Fruit fly (Drosophila melanogaster) whole organism, embryonic: ENCODE data around the gene Eig71Ei.

Experiments used
- Blimp-1 ChIP-seq: fragments of 200-800 bp; sonication (Bioruptor generic); optimal IDR thresholded peaks from 3 replicates; lab custom pipeline; 2018; ENCODE audit warnings: missing biosample characterization, missing genetic modification characterization, mild to moderate bottlenecking, moderate library complexity, missing genetic modification reagents
- CG10147 ChIP-seq: fragments of 200-800 bp; sonication (Bioruptor generic); optimal IDR thresholded peaks from 2 replicates; lab custom pipeline; 2019; ENCODE audit warnings: missing biosample characterization, mild to moderate bottlenecking, missing genetic modification characterization, moderate library complexity
- CG12744 ChIP-seq: fragments of 200-800 bp; sonication (Bioruptor generic); optimal IDR thresholded peaks from 2 replicates; lab custom pipeline; 2016; ENCODE audit warnings: missing biosample characterization, missing genetic modification characterization
- CG14965 ChIP-seq: fragments of 200-800 bp; sonication (Bioruptor generic); optimal IDR thresholded peaks from 2 replicates; lab custom pipeline; 2016; ENCODE audit warnings: missing biosample characterization, missing genetic modification characterization, borderline replicate concordance
- CG15479 ChIP-seq: fragments of 200-800 bp; sonication (Bioruptor generic); optimal IDR thresholded peaks from 3 replicates; lab custom pipeline; 2019; ENCODE audit warnings: missing biosample characterization, mild to moderate bottlenecking, missing genetic modification characterization, moderate library complexity
- CG16813 ChIP-seq: fragments of 200-800 bp; sonication (Bioruptor generic); IDR thresholded peaks from 3 replicates; pipeline ENCODE4 v1.3.6; 2022; ENCODE audit warnings: missing biosample characterization, missing genetic modification characterization; ENCODE audit not compliant: partially characterized antibody
- CG17829 ChIP-seq: fragments of 200-800 bp; optimal IDR thresholded peaks from 2 replicates; lab custom pipeline; 2019; ENCODE audit warnings: missing biosample characterization, mild to moderate bottlenecking, missing genetic modification characterization, moderate library complexity
- CG3281 ChIP-seq: fragments of 200-800 bp; sonication (Bioruptor generic); optimal IDR thresholded peaks from 3 replicates; lab custom pipeline; 2017; ENCODE audit warnings: missing biosample characterization, mild to moderate bottlenecking, missing genetic modification characterization
- CG42726 ChIP-seq: fragments of 200-800 bp; sonication (Bioruptor generic); IDR thresholded peaks from 2 replicates; pipeline ENCODE4 v1.3.6; 2022; ENCODE audit warnings: missing biosample characterization, missing genetic modification characterization; ENCODE audit not compliant: partially characterized antibody
- CG6654 ChIP-seq: fragments of 200-800 bp; sonication (Bioruptor generic); optimal IDR thresholded peaks from 2 replicates; lab custom pipeline; 2017; ENCODE audit warnings: missing biosample characterization, mild to moderate bottlenecking, missing genetic modification characterization
- CG7357 ChIP-seq: fragments of 200-800 bp; sonication (Bioruptor generic); IDR thresholded peaks from 3 replicates; pipeline ENCODE4 v1.3.6; 2022; ENCODE audit warnings: missing biosample characterization, missing genetic modification characterization
- CG7556 ChIP-seq: fragments of 200-800 bp; sonication (Bioruptor generic); optimal IDR thresholded peaks from 2 replicates; lab custom pipeline; 2017; ENCODE audit warnings: missing biosample characterization, mild to moderate bottlenecking, missing genetic modification characterization
- CG8290 ChIP-seq, 3 experiments: fragments of 200-800 bp; sonication (Bioruptor generic); optimal IDR thresholded peaks; 2 replicates each; lab custom pipeline; 2016 to 2019; ENCODE audit warnings: missing biosample characterization in 3 of 3, missing genetic modification characterization in 3 of 3, mild to moderate bottlenecking in 2 of 3, moderate library complexity in 1 of 3
- CHES-1-like ChIP-seq: fragments of 200-800 bp; sonication (Bioruptor generic); optimal IDR thresholded peaks from 2 replicates; lab custom pipeline; 2016; ENCODE audit warnings: missing biosample characterization, missing genetic modification characterization
- Camta ChIP-seq: fragments of 200-800 bp; sonication (Bioruptor generic); optimal IDR thresholded peaks from 2 replicates; lab custom pipeline; 2016; ENCODE audit warnings: missing biosample characterization, missing genetic modification characterization
- D ChIP-seq, 2 experiments: fragments of 200-800 bp in 1 of 2; fragments of >200 bp in 1 of 2; sonication (Bioruptor generic) in 1 of 2; optimal IDR thresholded peaks; 2 replicates in 1 of 2; 3 replicates in 1 of 2; lab custom pipeline; 2017; ENCODE audit warnings: mild to moderate bottlenecking in 1 of 2, missing biosample characterization in 1 of 2, missing genetic modification characterization in 1 of 2, missing genetic modification reagents in 1 of 2
- Dip3 ChIP-seq: fragments of 200-800 bp; sonication (Bioruptor generic); optimal IDR thresholded peaks from 3 replicates; lab custom pipeline; 2016; ENCODE audit warnings: missing biosample characterization, missing genetic modification characterization
- Ets65A ChIP-seq: fragments of 200-800 bp; sonication (Bioruptor generic); peaks from one replicate; lab custom pipeline; 2016; ENCODE audit warnings: missing biosample characterization, missing genetic modification characterization
- H15 ChIP-seq: fragments of 200-800 bp; sonication (Bioruptor generic); IDR thresholded peaks from 3 replicates; pipeline ENCODE4 v1.3.6; 2022; ENCODE audit warnings: missing biosample characterization, missing genetic modification characterization
- MTF-1 ChIP-seq: fragments of 200-800 bp; sonication (Bioruptor generic); optimal IDR thresholded peaks from 2 replicates; lab custom pipeline; 2018; ENCODE audit warnings: missing biosample characterization, mild to moderate bottlenecking, missing genetic modification characterization, borderline replicate concordance
- Med ChIP-seq: fragments of 200-800 bp; sonication (Bioruptor generic); peaks from one replicate; lab custom pipeline; 2016; ENCODE audit warnings: missing biosample characterization, missing genetic modification characterization, mild to moderate bottlenecking, inconsistent platforms, moderate library complexity
- Neu2 ChIP-seq: fragments of 200-800 bp; sonication (Bioruptor generic); optimal IDR thresholded peaks from 3 replicates; lab custom pipeline; 2016; ENCODE audit warnings: missing biosample characterization, missing genetic modification characterization, borderline replicate concordance
- Optix ChIP-seq: fragments of 200-800 bp; sonication (Bioruptor generic); IDR thresholded peaks from 3 replicates; pipeline ENCODE4 v1.3.6; 2022; ENCODE audit warnings: missing biosample characterization, missing genetic modification characterization
- Scr ChIP-seq: fragments of 200-800 bp; sonication (Bioruptor generic); IDR thresholded peaks from 2 replicates; pipeline ENCODE4 v1.3.6; 2022; ENCODE audit warnings: missing biosample characterization, missing genetic modification characterization; ENCODE audit not compliant: partially characterized antibody
- aop ChIP-seq: fragments of 200-800 bp; sonication (Bioruptor generic); IDR thresholded peaks from 2 replicates; pipeline ENCODE4 v1.3.6; 2022; ENCODE audit warnings: missing biosample characterization, missing genetic modification characterization
- bbx ChIP-seq: fragments of 200-800 bp; sonication (Bioruptor generic); IDR thresholded peaks from 2 replicates; pipeline ENCODE4 v1.3.6; 2022; ENCODE audit warnings: missing biosample characterization, missing genetic modification characterization; ENCODE audit not compliant: partially characterized antibody
- bcd ChIP-seq: fragments of 200-800 bp; sonication (Bioruptor generic); optimal IDR thresholded peaks from 2 replicates; lab custom pipeline; 2017; ENCODE audit warnings: missing biosample characterization, mild to moderate bottlenecking, missing genetic modification characterization
- chinmo ChIP-seq: fragments of 200-800 bp; sonication (Bioruptor generic); IDR thresholded peaks from 4 replicates; pipeline ENCODE4 v1.3.6; 2022; ENCODE audit warnings: missing biosample characterization, missing genetic modification characterization; ENCODE audit not compliant: partially characterized antibody
- ci ChIP-seq: fragments of 200-800 bp; sonication (Bioruptor generic); IDR thresholded peaks from 3 replicates; pipeline ENCODE4 v1.3.6; 2022; ENCODE audit warnings: missing biosample characterization, missing genetic modification characterization
- esg ChIP-seq: fragments of 200-800 bp; sonication (Bioruptor generic); conservative IDR thresholded peaks from 2 replicates; pipeline ENCODE4 v1.3.6; 2022; ENCODE audit warnings: missing biosample characterization, missing genetic modification characterization
- ftz-f1 ChIP-seq: fragments of 200-800 bp; sonication (Bioruptor generic); optimal IDR thresholded peaks from 2 replicates; lab custom pipeline; 2016; ENCODE audit warnings: missing biosample characterization, missing genetic modification characterization
- hkb ChIP-seq, 2 experiments: fragments of 200-800 bp in 1 of 2; fragments of >200 bp in 1 of 2; sonication (Bioruptor generic) in 1 of 2; IDR thresholded peaks in 1 of 2; optimal IDR thresholded peaks in 1 of 2; 2 replicates each; pipeline versions ENCODE4 v1.3.6 to Lab custom; 2017 to 2022; ENCODE audit warnings: missing biosample characterization in 1 of 2, missing genetic modification characterization in 1 of 2
- jing ChIP-seq: fragments of 200-800 bp; sonication (Bioruptor generic); optimal IDR thresholded peaks from 2 replicates; lab custom pipeline; 2018; ENCODE audit warnings: missing biosample characterization, mild to moderate bottlenecking, missing genetic modification characterization
- ken ChIP-seq: fragments of 200-800 bp; sonication (Bioruptor generic); IDR thresholded peaks from 3 replicates; pipeline ENCODE4 v1.3.6; 2022; ENCODE audit warnings: missing biosample characterization, missing genetic modification characterization
- lbe ChIP-seq: fragments of 200-800 bp; sonication (Bioruptor generic); optimal IDR thresholded peaks from 2 replicates; lab custom pipeline; 2016; ENCODE audit warnings: missing biosample characterization, mild to moderate bottlenecking, missing genetic modification characterization
- p53 ChIP-seq: fragments of 200-800 bp; sonication (Bioruptor generic); optimal IDR thresholded peaks from 2 replicates; lab custom pipeline; 2016; ENCODE audit warnings: missing biosample characterization, missing genetic modification characterization
- pb ChIP-seq: fragments of 200-800 bp; sonication (Bioruptor generic); optimal IDR thresholded peaks from 3 replicates; lab custom pipeline; 2016; ENCODE audit warnings: missing biosample characterization, missing genetic modification characterization
- pzg ChIP-seq: fragments of 200-800 bp; sonication (Bioruptor generic); optimal IDR thresholded peaks from 3 replicates; lab custom pipeline; 2018; ENCODE audit warnings: missing biosample characterization, mild to moderate bottlenecking, missing genetic modification characterization, moderate library complexity
- rib ChIP-seq: fragments of 200-800 bp; sonication (Bioruptor generic); IDR thresholded peaks from 2 replicates; pipeline ENCODE4 v1.3.6; 2022; ENCODE audit warnings: missing biosample characterization, missing genetic modification characterization
- sc ChIP-seq, 3 experiments: fragments of >200 bp in 2 of 3; fragments of 200-800 bp in 1 of 3; sonication (Bioruptor generic) in 1 of 3; optimal IDR thresholded peaks; 2 replicates in 2 of 3; 3 replicates in 1 of 3; lab custom pipeline; 2017; ENCODE audit warnings: mild to moderate bottlenecking in 1 of 3, missing biosample characterization in 1 of 3, missing genetic modification characterization in 1 of 3, missing genetic modification reagents in 1 of 3
- sens-2 ChIP-seq: fragments of 200-800 bp; sonication (Bioruptor generic); IDR thresholded peaks from 2 replicates; pipeline ENCODE4 v1.3.6; 2022; ENCODE audit warnings: missing biosample characterization, missing genetic modification characterization
- slbo ChIP-seq: fragments of 200-800 bp; sonication (Bioruptor generic); IDR thresholded peaks from 2 replicates; pipeline ENCODE4 v1.3.6; 2022; ENCODE audit warnings: missing biosample characterization, missing genetic modification characterization
- so ChIP-seq: fragments of 200-800 bp; sonication (Bioruptor generic); IDR thresholded peaks from 3 replicates; pipeline ENCODE4 v1.3.6; 2022; ENCODE audit warnings: missing biosample characterization, missing genetic modification characterization
- trem ChIP-seq: fragments of 200-800 bp; optimal IDR thresholded peaks from 3 replicates; lab custom pipeline; 2019; ENCODE audit warnings: missing biosample characterization, mild to moderate bottlenecking, missing genetic modification characterization, moderate library complexity
- usp ChIP-seq: fragments of >200 bp; optimal IDR thresholded peaks from 2 replicates; lab custom pipeline; 2017; ENCODE audit warnings: missing biosample characterization, missing genetic modification characterization
- zen ChIP-seq: fragments of 200-800 bp; sonication (Bioruptor generic); optimal IDR thresholded peaks from 3 replicates; lab custom pipeline; 2018; ENCODE audit warnings: missing biosample characterization, mild to moderate bottlenecking, missing genetic modification characterization, moderate library complexity
- zf30C ChIP-seq: fragments of 200-800 bp; sonication (Bioruptor generic); optimal IDR thresholded peaks from 3 replicates; lab custom pipeline; 2018; ENCODE audit warnings: missing biosample characterization, mild to moderate bottlenecking, missing genetic modification characterization
- zfh1 ChIP-seq: fragments of 200-800 bp; sonication (Bioruptor generic); IDR thresholded peaks from 3 replicates; pipeline ENCODE4 v1.3.6; 2022; ENCODE audit warnings: missing biosample characterization, missing genetic modification characterization

The Eig71Ei gene

DNA sequence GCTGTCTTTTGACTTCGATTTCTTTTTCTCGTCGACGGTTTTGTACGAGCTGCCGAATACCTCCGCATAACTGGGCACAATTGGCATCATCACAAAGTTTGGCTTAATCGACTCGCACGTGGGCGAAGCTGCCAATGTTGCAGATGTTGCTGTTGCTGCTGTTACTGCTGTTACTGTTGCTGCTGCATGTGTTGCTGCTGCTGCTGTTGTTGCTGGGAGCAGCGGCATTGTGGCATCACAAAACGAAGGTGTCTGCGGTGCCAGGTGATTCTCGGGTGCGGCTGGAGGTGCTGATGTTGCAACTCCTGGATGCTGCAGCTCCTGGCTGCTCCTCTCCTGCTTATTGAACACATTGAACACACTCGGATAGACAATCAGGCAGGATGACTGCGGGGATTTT lies 38.4 kb downstream of the Eig71Ei start:
- TF ChIP-seq CG10147 = no peak
- TF ChIP-seq CG12744 = no peak
- TF ChIP-seq Ets65A (GFP tag; lab: Kevin White, UChicago) = peak; percentile 66
- no peak for TF ChIP-seq CG6654 (GFP tag; lab: Kevin White, UChicago)
- TF ChIP-seq CG15479 (GFP tag; lab: Kevin White, UChicago) = no peak
- no peak for TF ChIP-seq jing (GFP tag; lab: Kevin White, UChicago)
- no peak for TF ChIP-seq CG14965 (GFP tag; lab: Kevin White, UChicago)
- no peak for TF ChIP-seq p53
- TF ChIP-seq rib = no peak
- TF ChIP-seq CHES-1-like (GFP tag; lab: Kevin White, UChicago) = no peak
- no peak for TF ChIP-seq sc (optimal IDR thresholded peaks at IDR 0.05; lab: Kevin White, UChicago)
- no peak for TF ChIP-seq sc (GFP tag; optimal IDR thresholded peaks at IDR 0.05; lab: Kevin White, UChicago)
- TF ChIP-seq Med (GFP tag; lab: Kevin White, UChicago) = peak; percentile 26
- 0 out of 2 replicates have a peak, but pooled peaks have one; percentile 13 for TF ChIP-seq slbo (GFP tag; lab: Robert Waterston, UW)
- no peak for TF ChIP-seq ftz-f1 (GFP tag; lab: Kevin White, UChicago)
- no peak for TF ChIP-seq esg (GFP tag; lab: Robert Waterston, UW)
- no peak for TF ChIP-seq CG42726 (GFP tag; lab: Robert Waterston, UW)
- TF ChIP-seq CG7357 (GFP tag; lab: Robert Waterston, UW) = no peak
- TF ChIP-seq Camta = no peak
- no peak for TF ChIP-seq Dip3 (GFP tag; lab: Kevin White, UChicago)
- no peak for TF ChIP-seq trem (tag; lab: Kevin White, UChicago)
- TF ChIP-seq chinmo (GFP tag; lab: Robert Waterston, UW) = 0 out of 4 replicates have a peak, but pooled peaks have one; percentile 9
- TF ChIP-seq zfh1 (GFP tag; lab: Robert Waterston, UW) = no peak
- TF ChIP-seq sens-2 (GFP tag; lab: Robert Waterston, UW) = no peak
- TF ChIP-seq D (optimal IDR thresholded peaks at IDR 0.05; lab: Kevin White, UChicago) = no peak
- no peak for TF ChIP-seq D (GFP tag; optimal IDR thresholded peaks at IDR 0.05; lab: Kevin White, UChicago)
- TF ChIP-seq usp (GFP tag; lab: Kevin White, UChicago) = no peak
- no peak; the same call in 2 of the 3 replicates for TF ChIP-seq CG16813 (GFP tag; lab: Robert Waterston, UW)
- TF ChIP-seq CG7556 (GFP tag; lab: Kevin White, UChicago) = no peak
- TF ChIP-seq bbx (GFP tag; lab: Robert Waterston, UW) = no peak
- no peak for TF ChIP-seq bcd (GFP tag; lab: Kevin White, UChicago)
- no peak for TF ChIP-seq zen (tag; lab: Kevin White, UChicago)
- no peak for TF ChIP-seq CG8290 (GFP tag; optimal IDR thresholded peaks at IDR 0.05; lab: Kevin White, UChicago)
- TF ChIP-seq CG8290 (tag; optimal IDR thresholded peaks at IDR 0.05; lab: Kevin White, UChicago) = no peak
- no peak for TF ChIP-seq pzg (GFP tag; lab: Kevin White, UChicago)

DNA sequence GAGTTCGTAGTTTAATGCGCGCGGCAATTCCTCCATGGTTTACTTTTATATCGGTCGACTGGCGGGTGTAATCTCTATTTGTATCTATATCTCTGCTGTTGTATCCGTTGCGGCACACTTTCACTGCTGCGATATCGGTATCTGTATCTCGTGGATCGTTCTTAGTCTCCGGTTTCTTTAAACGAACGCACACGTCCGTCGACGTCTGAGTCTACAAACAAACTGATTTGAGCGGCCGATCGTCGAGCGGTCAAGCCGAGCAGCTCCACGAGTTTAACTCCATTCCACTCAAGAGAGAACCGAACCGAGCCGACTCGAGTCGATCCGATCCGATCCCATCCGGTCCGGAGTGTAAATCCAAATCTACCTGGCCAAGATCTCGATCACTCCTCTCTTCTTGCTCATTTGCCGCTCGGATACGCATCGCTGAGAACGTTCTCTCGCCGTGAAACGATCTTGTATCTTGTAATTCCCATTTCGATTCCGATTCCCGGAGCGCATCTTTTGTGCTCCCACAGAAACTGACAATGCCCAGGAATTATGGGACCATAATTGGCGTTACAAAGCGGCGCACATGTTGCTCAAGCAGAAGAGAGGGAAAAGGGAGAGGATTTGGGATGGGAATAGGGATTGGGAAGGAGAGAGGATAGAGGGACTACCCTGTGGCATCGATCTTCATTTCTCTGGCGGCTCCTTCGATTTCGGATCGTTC lies 40.3 kb downstream of the Eig71Ei start, which contains the start of gene comm2:
TSS of gene comm2 (minus strand) at position 225 of the 712 bp plus-strand sequence.
- TF ChIP-seq Blimp-1 (GFP tag; lab: Kevin White, UChicago) (peak; percentile 84), CG17829 (tag; lab: Kevin White, UChicago) (peak; percentile 43), Scr (GFP tag; lab: Robert Waterston, UW) (peak; percentile 51; the same call in 1 of the 2 replicates), hkb (optimal IDR thresholded peaks at IDR 0.05; lab: Kevin White, UChicago) (no peak), hkb (GFP tag; IDR thresholded peaks at IDR 0.05; lab: Robert Waterston, UW) (0 out of 2 replicates have a peak, but pooled peaks have one; percentile 14), lbe (GFP tag; lab: Kevin White, UChicago) (peak; percentile 20), Neu2 (no peak), Optix (GFP tag; lab: Robert Waterston, UW) (no peak), H15 (no peak), ci (GFP tag; lab: Robert Waterston, UW) (peak; percentile 55; the same call in 1 of the 3 replicates), pb (GFP tag; lab: Kevin White, UChicago) (no peak), so (GFP tag; lab: Robert Waterston, UW) (peak; percentile 46; the same call in 2 of the 3 replicates), ken (no peak), MTF-1 (GFP tag; lab: Kevin White, UChicago) (peak; percentile 33), CG3281 (no peak), aop (GFP tag; lab: Robert Waterston, UW) (peak; percentile 19; the same call in 1 of the 2 replicates), zf30C (GFP tag; lab: Kevin White, UChicago) (no peak)
